Worm (Caenorhabditis elegans) whole organism, L1 larva: ENCODE results near the gene F27B3.6.

Source experiments
- C04F5.9 ChIP-seq: sonication (generic microtip); optimal IDR thresholded peaks from 2 replicates; lab custom pipeline; 2016; ENCODE audit warnings: missing genetic modification characterization, missing compliant biosample characterization
- C34B4.2 ChIP-seq: sonication (generic microtip); optimal IDR thresholded peaks from 2 replicates; lab custom pipeline; 2017; ENCODE audit warnings: mild to moderate bottlenecking, missing genetic modification characterization, missing compliant biosample characterization
- F16B12.6 ChIP-seq: fragments of 150-350 bp; optimal IDR thresholded peaks from 2 replicates; lab custom pipeline; 2014; ENCODE audit warnings: missing biosample characterization, missing genetic modification characterization
- Y116A8C.19 ChIP-seq: sonication (generic microtip); optimal IDR thresholded peaks from 2 replicates; lab custom pipeline; 2016; ENCODE audit warnings: missing compliant biosample characterization, missing genetic modification characterization, borderline replicate concordance
- ama-1 ChIP-seq: fragments of 150-350 bp; optimal IDR thresholded peaks from 2 replicates; lab custom pipeline; 2014
- blmp-1 ChIP-seq: fragments of 150-350 bp; optimal IDR thresholded peaks from 2 replicates; lab custom pipeline; 2014; ENCODE audit warnings: missing biosample characterization, missing genetic modification characterization
- ceh-82 ChIP-seq, 3 experiments: fragments of 150-350 bp in 1 of 3; sonication (generic microtip) in 2 of 3; optimal IDR thresholded peaks; 2 replicates each; lab custom pipeline; 2014 to 2017; ENCODE audit warnings: missing biosample characterization in 3 of 3, missing genetic modification characterization in 3 of 3
- ceh-90 ChIP-seq: sonication (generic microtip); optimal IDR thresholded peaks from 2 replicates; lab custom pipeline; 2016; ENCODE audit warnings: missing genetic modification characterization, missing compliant biosample characterization
- dpl-1 ChIP-seq, 3 experiments: fragments of 150-350 bp in 2 of 3; sonication (generic microtip) in 1 of 3; optimal IDR thresholded peaks; 2 replicates each; lab custom pipeline; 2014 to 2017; ENCODE audit warnings: missing biosample characterization in 3 of 3, missing genetic modification characterization in 3 of 3, missing genetic modification reagents in 3 of 3
- dsc-1 ChIP-seq: sonication (generic microtip); optimal IDR thresholded peaks from 2 replicates; lab custom pipeline; 2016; ENCODE audit warnings: mild to moderate bottlenecking, missing genetic modification characterization, missing compliant biosample characterization
- efl-1 ChIP-seq, 4 experiments: fragments of 150-350 bp; optimal IDR thresholded peaks in 3 of 4; peaks in 1 of 4; 1 replicate in 1 of 4; 2 replicates in 3 of 4; lab custom pipeline; 2014; ENCODE audit warnings: missing biosample characterization in 2 of 4, missing genetic modification characterization in 2 of 4, missing genetic modification reagents in 2 of 4
- efl-3 ChIP-seq: fragments of 200-800 bp; sonication (Bioruptor generic); optimal IDR thresholded peaks from 2 replicates; lab custom pipeline; 2018; ENCODE audit warnings: mild to moderate bottlenecking, missing genetic modification characterization, missing compliant biosample characterization
- egl-13 ChIP-seq: sonication (generic microtip); optimal IDR thresholded peaks from 2 replicates; lab custom pipeline; 2016; ENCODE audit warnings: missing genotype, missing genetic modification reagents, missing genetic modification characterization, missing compliant biosample characterization
- egl-27 ChIP-seq, 2 experiments: fragments of 150-350 bp in 1 of 2; sonication (generic microtip); optimal IDR thresholded peaks; 3 replicates each; lab custom pipeline; 2017 to 2018; ENCODE audit warnings: missing biosample characterization in 2 of 2, missing genetic modification characterization in 2 of 2, missing genetic modification reagents in 2 of 2
- elt-2 ChIP-seq: sonication (generic microtip); optimal IDR thresholded peaks from 2 replicates; lab custom pipeline; 2016; ENCODE audit warnings: missing genetic modification characterization, mild to moderate bottlenecking, inconsistent platforms, missing compliant biosample characterization, missing genetic modification reagents
- elt-3 ChIP-seq, 6 experiments: fragments of 150-350 bp in 1 of 6; sonication (generic microtip); optimal IDR thresholded peaks; 2 replicates each; lab custom pipeline; 2017 to 2018; ENCODE audit warnings: missing biosample characterization in 6 of 6, missing genetic modification characterization in 6 of 6, inconsistent platforms in 1 of 6
- ets-5 ChIP-seq: fragments of 200-800 bp; sonication (Bioruptor generic); IDR thresholded peaks from 2 replicates; pipeline ENCODE4 v1.3.6; 2022; ENCODE audit warnings: missing genetic modification characterization, missing compliant biosample characterization
- fkh-10 ChIP-seq: sonication (generic microtip); optimal IDR thresholded peaks from 2 replicates; lab custom pipeline; 2017; ENCODE audit warnings: missing biosample characterization, missing genetic modification reagents, missing genetic modification characterization
- fkh-8 ChIP-seq: sonication (generic microtip); optimal IDR thresholded peaks from 2 replicates; lab custom pipeline; 2016; ENCODE audit warnings: mild to moderate bottlenecking, missing genetic modification characterization, missing compliant biosample characterization
- fos-1 ChIP-seq: fragments of 150-350 bp; optimal IDR thresholded peaks from 2 replicates; lab custom pipeline; 2014; ENCODE audit warnings: missing biosample characterization, missing genetic modification characterization
- grh-1 ChIP-seq: fragments of 200-800 bp; sonication (Bioruptor generic); IDR thresholded peaks from 2 replicates; pipeline ENCODE4 v1.3.6; 2022; ENCODE audit warnings: missing genetic modification reagents, missing genetic modification characterization, missing compliant biosample characterization
- jun-1 ChIP-seq: fragments of 150-350 bp; optimal IDR thresholded peaks from 2 replicates; lab custom pipeline; 2014; ENCODE audit warnings: missing biosample characterization, missing genetic modification reagents, missing genetic modification characterization
- lin-14 ChIP-seq: fragments of 200-800 bp; sonication (Bioruptor generic); optimal IDR thresholded peaks from 2 replicates; lab custom pipeline; 2018; ENCODE audit warnings: mild to moderate bottlenecking, missing genetic modification characterization, moderate library complexity, missing compliant biosample characterization
- lin-35 ChIP-seq, 2 experiments: fragments of 150-350 bp; optimal IDR thresholded peaks; 2 replicates each; lab custom pipeline; 2014; ENCODE audit warnings: missing biosample characterization in 2 of 2, missing genetic modification characterization in 2 of 2, missing genetic modification reagents in 2 of 2
- lir-3 ChIP-seq: sonication (generic microtip); optimal IDR thresholded peaks from 2 replicates; lab custom pipeline; 2016; ENCODE audit warnings: mild to moderate bottlenecking, missing genetic modification characterization, moderate library complexity, missing compliant biosample characterization; ENCODE audit not compliant: poor library complexity
- nhr-19 ChIP-seq: fragments of 200-800 bp; sonication (Bioruptor generic); conservative IDR thresholded peaks from 2 replicates; pipeline ENCODE4 v1.3.6; 2022; ENCODE audit warnings: missing genetic modification characterization, missing compliant biosample characterization
- nhr-20 ChIP-seq: sonication (generic microtip); optimal IDR thresholded peaks from 2 replicates; lab custom pipeline; 2016; ENCODE audit warnings: mild to moderate bottlenecking, missing genetic modification characterization, missing compliant biosample characterization
- nhr-28 ChIP-seq: fragments of 150-350 bp; optimal IDR thresholded peaks from 2 replicates; lab custom pipeline; 2014; ENCODE audit warnings: missing biosample characterization, missing genetic modification characterization
- nhr-47 ChIP-seq: sonication (generic microtip); optimal IDR thresholded peaks from 2 replicates; lab custom pipeline; 2016; ENCODE audit warnings: mild to moderate bottlenecking, missing genetic modification characterization, moderate library complexity, missing compliant biosample characterization
- nhr-71 ChIP-seq: sonication (generic microtip); optimal IDR thresholded peaks from 2 replicates; lab custom pipeline; 2016; ENCODE audit warnings: mild to moderate bottlenecking, missing genetic modification characterization, moderate library complexity, missing compliant biosample characterization
- nhr-77 ChIP-seq: fragments of 150-350 bp; optimal IDR thresholded peaks from 2 replicates; lab custom pipeline; 2014; ENCODE audit warnings: missing biosample characterization, missing genetic modification characterization
- nhr-84 ChIP-seq: sonication (generic microtip); optimal IDR thresholded peaks from 2 replicates; lab custom pipeline; 2017; ENCODE audit warnings: missing biosample characterization, missing genetic modification characterization
- nhr-85 ChIP-seq: sonication (generic microtip); peaks from one replicate; lab custom pipeline; 2016; ENCODE audit warnings: missing genetic modification characterization, inconsistent platforms, missing compliant biosample characterization
- nhr-90 ChIP-seq: sonication (generic microtip); optimal IDR thresholded peaks from 2 replicates; lab custom pipeline; 2016; ENCODE audit warnings: mild to moderate bottlenecking, missing genetic modification characterization, missing compliant biosample characterization; ENCODE audit not compliant: poor library complexity
- rnt-1 ChIP-seq: sonication (generic microtip); optimal IDR thresholded peaks from 2 replicates; lab custom pipeline; 2016; ENCODE audit warnings: mild to moderate bottlenecking, missing genetic modification characterization, moderate library complexity, missing compliant biosample characterization
- snpc-4 ChIP-seq: fragments of 150-350 bp; optimal IDR thresholded peaks from 2 replicates; lab custom pipeline; 2014; ENCODE audit warnings: missing biosample characterization, missing genetic modification characterization
- snu-23 ChIP-seq: sonication (generic microtip); optimal IDR thresholded peaks from 2 replicates; lab custom pipeline; 2016; ENCODE audit warnings: missing genetic modification characterization, missing compliant biosample characterization
- sup-37 ChIP-seq: fragments of 200-800 bp; sonication (Bioruptor generic); optimal IDR thresholded peaks from 2 replicates; lab custom pipeline; 2018; ENCODE audit warnings: mild to moderate bottlenecking, missing genetic modification characterization, missing compliant biosample characterization
- tbx-2 ChIP-seq: sonication (generic microtip); optimal IDR thresholded peaks from 2 replicates; lab custom pipeline; 2016; ENCODE audit warnings: missing genetic modification characterization, missing compliant biosample characterization
- tlp-1 ChIP-seq: fragments of 150-350 bp; optimal IDR thresholded peaks from 2 replicates; lab custom pipeline; 2014; ENCODE audit warnings: missing biosample characterization, missing genetic modification characterization
- unc-30 ChIP-seq: sonication (generic microtip); optimal IDR thresholded peaks from 2 replicates; lab custom pipeline; 2017; ENCODE audit warnings: missing biosample characterization, missing genetic modification characterization
- unc-98 ChIP-seq: fragments of 200-800 bp; sonication (Bioruptor generic); IDR thresholded peaks from 2 replicates; pipeline ENCODE4 v1.3.6; 2022; ENCODE audit warnings: missing genetic modification characterization, missing compliant biosample characterization
- xbp-1 ChIP-seq: sonication (generic microtip); optimal IDR thresholded peaks from 2 replicates; lab custom pipeline; 2016; ENCODE audit warnings: missing genetic modification characterization, missing compliant biosample characterization
- zag-1 ChIP-seq: fragments of 150-350 bp; optimal IDR thresholded peaks from 2 replicates; lab custom pipeline; 2014; ENCODE audit warnings: missing biosample characterization, missing genetic modification characterization
- ztf-11 ChIP-seq, 2 experiments: sonication (generic microtip); optimal IDR thresholded peaks; 2 replicates each; lab custom pipeline; 2016 to 2017; ENCODE audit warnings: missing genetic modification characterization in 2 of 2, missing biosample characterization in 1 of 2, missing compliant biosample characterization in 1 of 2
- ztf-4 ChIP-seq: fragments of 150-350 bp; optimal IDR thresholded peaks from 2 replicates; lab custom pipeline; 2014; ENCODE audit warnings: missing biosample characterization, missing genetic modification characterization

F27B3.6 gene

DNA sequence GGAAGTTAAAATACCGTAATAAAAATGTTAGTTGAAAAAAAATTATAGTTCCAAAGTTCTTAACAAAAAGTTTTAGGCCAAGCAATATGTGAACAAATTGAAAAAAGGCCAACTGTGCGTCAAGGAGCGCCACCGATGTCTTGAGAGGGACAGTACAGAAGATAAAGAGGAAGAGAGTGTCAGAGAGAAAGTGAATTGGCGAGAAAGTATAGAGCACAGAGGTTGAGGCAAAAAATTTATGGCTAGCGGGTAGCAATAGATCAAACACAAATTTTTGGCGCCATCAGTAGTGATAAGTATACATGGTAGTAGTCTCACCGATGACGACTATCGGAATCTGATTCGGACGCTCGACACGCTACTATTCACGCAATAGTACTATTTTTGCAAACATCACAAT, 25.9 kb upstream of the F27B3.6 start (continued):
- peak; percentile 15 for TF ChIP-seq jun-1 (tag; lab: Kevin White, UChicago)
- no peak for TF ChIP-seq ets-5 (GFP tag; lab: Robert Waterston, UW)
- no peak for TF ChIP-seq Y116A8C.19 (tag; lab: Kevin White, UChicago)
- TF ChIP-seq nhr-90 = no peak
- no peak for TF ChIP-seq unc-30 (tag; lab: Kevin White, UChicago)
- peak; percentile 0 for TF ChIP-seq nhr-71 (tag; lab: Kevin White, UChicago)
- TF ChIP-seq F16B12.6 = no peak
- TF ChIP-seq nhr-85 (tag; lab: Kevin White, UChicago) = no peak
- TF ChIP-seq grh-1 (GFP tag; lab: Robert Waterston, UW) = no peak
- no peak for TF ChIP-seq fkh-10
- peak; percentile 4 for TF ChIP-seq rnt-1 (tag; lab: Kevin White, UChicago)
- TF ChIP-seq egl-27 (tag; optimal IDR thresholded peaks at IDR 0.05; lab: Kevin White, UChicago) = no peak
- no peak for TF ChIP-seq nhr-19 (GFP tag; lab: Robert Waterston, UW)
- TF ChIP-seq efl-1 (optimal IDR thresholded peaks at IDR 0.05; lab: Kevin White, UChicago) = no peak
- peak in 1 of 2 experiments; percentile 12 for TF ChIP-seq efl-1 (GFP tag; optimal IDR thresholded peaks at IDR 0.05 in 1 of 2; lab: Kevin White, UChicago)
- peak; percentile 14 to 58 for TF ChIP-seq lin-35 (GFP tag; optimal IDR thresholded peaks at IDR 0.05; lab: Kevin White, UChicago)
- TF ChIP-seq unc-98 (GFP tag; lab: Robert Waterston, UW) = no peak
- no peak for TF ChIP-seq snu-23
- peak in 2 of 3 experiments; percentile 3 to 6 for TF ChIP-seq dpl-1 (GFP tag; optimal IDR thresholded peaks at IDR 0.05; lab: Kevin White, UChicago)
- TF ChIP-seq lir-3 (tag; lab: Kevin White, UChicago) = no peak
- no peak for TF ChIP-seq fkh-8 (tag; lab: Kevin White, UChicago)
- no peak for TF ChIP-seq nhr-84 (tag; lab: Kevin White, UChicago)
- TF ChIP-seq nhr-77 (tag; lab: Kevin White, UChicago) = no peak
- no peak for TF ChIP-seq xbp-1 (tag; lab: Kevin White, UChicago)

DNA sequence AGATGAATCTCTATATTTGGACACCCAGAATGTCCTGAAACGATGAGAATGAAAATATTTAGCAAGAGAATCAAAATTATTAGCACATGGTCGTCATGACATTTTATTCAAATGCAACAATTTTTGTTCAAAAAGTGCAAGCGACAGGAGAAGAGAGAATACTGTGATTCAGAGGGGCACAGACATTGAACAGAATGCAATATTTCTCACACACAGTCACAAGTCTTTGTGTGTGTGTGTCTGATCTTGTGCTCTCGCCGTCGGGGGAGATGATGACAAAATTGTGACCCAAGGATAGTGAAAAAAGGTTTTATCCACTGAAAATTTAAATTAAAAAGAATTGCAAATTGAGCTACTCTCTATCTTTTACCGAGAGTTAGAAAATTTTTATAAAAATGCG, 24.8 kb upstream of the F27B3.6 start:
- TF ChIP-seq nhr-28 (tag; lab: Kevin White, UChicago) = no peak
- no peak for TF ChIP-seq efl-1 (optimal IDR thresholded peaks at IDR 0.05; lab: Kevin White, UChicago)
- peak in 1 of 2 experiments; percentile 88 for TF ChIP-seq efl-1 (GFP tag; optimal IDR thresholded peaks at IDR 0.05 in 1 of 2; lab: Kevin White, UChicago)

DNA sequence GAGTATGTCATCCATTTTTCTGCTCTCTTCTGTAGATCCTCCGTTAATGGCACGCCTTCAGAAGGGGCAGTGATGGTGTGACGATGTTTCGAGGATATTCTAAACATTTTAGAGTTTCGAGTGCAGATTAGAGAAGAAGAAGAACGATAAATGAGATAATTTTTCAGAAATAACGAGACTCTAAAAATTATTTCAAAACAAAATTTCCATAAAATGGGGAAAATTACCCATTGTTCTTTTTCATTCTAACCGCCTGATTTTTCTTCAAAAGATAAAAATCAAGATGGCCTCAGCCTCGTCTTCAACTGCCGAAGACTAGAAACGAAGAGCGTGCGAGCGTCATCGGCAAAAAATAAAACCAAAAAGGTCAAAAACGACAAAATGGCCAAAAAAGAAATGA, 22.7 kb upstream of the F27B3.6 start, which contains the start of gene let-765:
Gene let-765 (minus strand): TSS at position 101 of the 400 bp plus-strand sequence.
- TF ChIP-seq ceh-82 (tag; optimal IDR thresholded peaks at IDR 0.05; lab: Kevin White, UChicago) (no peak), efl-1 (optimal IDR thresholded peaks at IDR 0.05; lab: Kevin White, UChicago) (no peak), efl-1 (GFP tag; optimal IDR thresholded peaks at IDR 0.05 in 1 of 2; lab: Kevin White, UChicago) (peak in 1 of 2 experiments; percentile 22), unc-30 (tag; lab: Kevin White, UChicago) (no peak), blmp-1 (tag; lab: Kevin White, UChicago) (peak; percentile 32), fos-1 (tag; lab: Kevin White, UChicago) (no peak), tbx-2 (tag; lab: Kevin White, UChicago) (no peak), egl-13 (tag; lab: Kevin White, UChicago) (no peak), lin-14 (GFP tag; lab: Kevin White, UChicago) (peak; percentile 25), C34B4.2 (tag; lab: Kevin White, UChicago) (no peak), C04F5.9 (no peak), efl-3 (no peak), zag-1 (tag; lab: Kevin White, UChicago) (no peak), elt-2 (tag; lab: Kevin White, UChicago) (no peak), ztf-4 (tag; lab: Kevin White, UChicago) (no peak)
- TF ChIP-seq, all 84 proteins: peak for 3

DNA sequence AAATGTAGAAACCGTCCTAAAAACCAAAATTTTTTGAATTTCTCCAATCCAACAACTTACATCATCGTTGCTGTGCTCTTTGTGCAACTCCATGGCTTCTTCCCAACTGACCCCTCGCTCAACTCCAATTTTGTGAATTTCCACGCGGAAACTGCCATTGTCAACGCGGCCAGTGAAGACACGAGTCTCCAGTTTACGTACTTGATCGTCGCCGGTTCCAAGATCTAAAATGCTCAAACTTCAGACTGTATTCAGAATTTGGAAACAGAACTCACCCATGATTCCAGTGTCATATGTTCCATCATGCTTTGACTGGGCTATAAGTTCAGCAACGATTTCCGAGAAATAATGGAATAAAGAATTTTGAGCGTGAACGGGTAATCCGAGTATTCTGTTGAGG, 15.7 kb upstream of the F27B3.6 start:
- TF ChIP-seq nhr-77 (tag; lab: Kevin White, UChicago) = no peak
- TF ChIP-seq snu-23 = no peak
- TF ChIP-seq ztf-11 (tag; optimal IDR thresholded peaks at IDR 0.05; lab: Kevin White, UChicago) = no peak
- no peak for TF ChIP-seq nhr-90
- TF ChIP-seq elt-3 (tag; optimal IDR thresholded peaks at IDR 0.05; lab: Kevin White, UChicago) = no peak
- TF ChIP-seq ets-5 (GFP tag; lab: Robert Waterston, UW) = no peak
- no peak for TF ChIP-seq fkh-10
- TF ChIP-seq rnt-1 (tag; lab: Kevin White, UChicago) = no peak
- no peak for TF ChIP-seq snpc-4
- TF ChIP-seq unc-30 (tag; lab: Kevin White, UChicago) = no peak
- no peak for TF ChIP-seq nhr-20
- no peak for TF ChIP-seq ceh-90 (tag; lab: Kevin White, UChicago)
- TF ChIP-seq nhr-47 (tag; lab: Kevin White, UChicago) = no peak
- no peak for TF ChIP-seq fkh-8 (tag; lab: Kevin White, UChicago)
- TF ChIP-seq dsc-1 (tag; lab: Kevin White, UChicago) = no peak
- no peak for TF ChIP-seq sup-37 (GFP tag; lab: Kevin White, UChicago)
- no peak for TF ChIP-seq ama-1 (lab: Kevin White, UChicago)
- no peak for TF ChIP-seq elt-2 (tag; lab: Kevin White, UChicago)
- TF ChIP-seq tlp-1 (tag; lab: Kevin White, UChicago) = no peak
